Worm (Caenorhabditis elegans) whole organism, L4 larva: ENCODE measurements around the gene T07E3.4.

Experiments
- ama-1 ChIP-seq: fragments of 150-350 bp; optimal IDR thresholded peaks from 2 replicates; lab custom pipeline; 2014; ENCODE audit warnings: inconsistent platforms, mixed read lengths
- egl-43 ChIP-seq: fragments of 200-800 bp; sonication (Bioruptor generic); IDR thresholded peaks from 2 replicates; pipeline ENCODE4 v1.3.6; 2022; ENCODE audit warnings: missing genetic modification reagents, missing genetic modification characterization, missing compliant biosample characterization
- hlh-30 ChIP-seq: sonication (generic microtip); optimal IDR thresholded peaks from 2 replicates; lab custom pipeline; 2017; ENCODE audit warnings: antibody characterized with exemption, mild to moderate bottlenecking, missing genetic modification characterization, missing compliant biosample characterization; ENCODE audit not compliant: insufficient read depth
- lsy-2 ChIP-seq, 2 experiments: fragments of 150-350 bp in 1 of 2; sonication (generic microtip) in 1 of 2; optimal IDR thresholded peaks; 2 replicates each; lab custom pipeline; 2014 to 2017; ENCODE audit warnings: missing biosample characterization in 2 of 2, missing genetic modification characterization in 2 of 2
- nhr-76 ChIP-seq: fragments of 150-350 bp; optimal IDR thresholded peaks from 2 replicates; lab custom pipeline; 2014; ENCODE audit warnings: missing biosample characterization, missing genetic modification characterization
- pha-4 ChIP-seq, 2 experiments: fragments of 150-350 bp in 1 of 2; fragments of 200-800 bp in 1 of 2; sonication (Bioruptor generic) in 1 of 2; IDR thresholded peaks in 1 of 2; optimal IDR thresholded peaks in 1 of 2; 2 replicates each; pipeline versions ENCODE4 v1.3.6 to Lab custom; 2014 to 2022; ENCODE audit warnings: missing genetic modification characterization in 2 of 2, missing genetic modification reagents in 2 of 2, missing biosample characterization in 1 of 2, missing compliant biosample characterization in 1 of 2
- skn-1 ChIP-seq: fragments of 150-350 bp; optimal IDR thresholded peaks from 2 replicates; lab custom pipeline; 2014; ENCODE audit warnings: missing biosample characterization, missing genetic modification characterization

DNA sequence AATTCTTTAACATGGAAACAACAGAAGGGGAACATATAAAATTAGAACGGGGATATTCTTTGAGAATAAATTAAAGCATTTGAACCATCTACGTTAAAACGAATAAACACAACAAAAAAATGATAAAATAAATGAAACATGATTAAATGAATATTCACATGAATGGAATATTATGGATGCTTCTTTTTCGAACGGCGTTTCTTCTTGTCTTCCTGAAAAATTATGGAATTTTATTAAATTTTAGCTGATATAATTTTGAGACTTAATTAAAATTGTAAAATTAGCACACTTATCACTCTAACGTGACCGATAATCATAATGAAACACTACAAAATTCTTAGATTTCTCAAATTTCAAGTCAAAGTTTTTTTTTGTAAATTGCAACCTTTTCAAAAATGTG lies 2.8 kb downstream of the T07E3.4 start:
- TF ChIP-seq ama-1 (lab: Kevin White, UChicago) (no peak), lsy-2 (tag; optimal IDR thresholded peaks at IDR 0.05; lab: Kevin White, UChicago) (no peak), pha-4 (GFP tag; IDR thresholded peaks at IDR 0.05; lab: Robert Waterston, UW) (no peak), pha-4 (tag; optimal IDR thresholded peaks at IDR 0.05; lab: Kevin White, UChicago) (no peak), egl-43 (GFP tag; lab: Robert Waterston, UW) (no peak), skn-1 (tag; lab: Kevin White, UChicago) (no peak), hlh-30 (tag; lab: Kevin White, UChicago) (no peak), nhr-76 (tag; lab: Kevin White, UChicago) (no peak)
